1 fruit fly cellular context compared by ENCODE assay signal in genomic region chr2L:8148514-8149085, dm6.
TF ChIP-seq lines count a peak whose summit lies in the region.

No protein-coding gene starts in this region.

TF ChIP-seq in whole organism, embryonic, 481 proteins besides CTCF, POLR2A, EP300 and RAD21 (continued from another document):
- TF ChIP-seq CG8290 (GFP tag; optimal IDR thresholded peaks at IDR 0.05; lab: Kevin White, UChicago) (peak; percentile 6), CG8290 (tag; optimal IDR thresholded peaks at IDR 0.05; lab: Kevin White, UChicago) (peak in 1 of 2 experiments; percentile 47), ci (GFP tag; IDR thresholded peaks at IDR 0.05; lab: Robert Waterston, UW) (peak; percentile 32; the same call in 1 of the 3 replicates), Scr (GFP tag; IDR thresholded peaks at IDR 0.05; lab: Robert Waterston, UW; ENCODE audit: partially characterized antibody) (no peak), lab (GFP tag; optimal IDR thresholded peaks at IDR 0.05; lab: Kevin White, UChicago) (peak; percentile 6), nom (GFP tag; optimal IDR thresholded peaks at IDR 0.05; lab: Kevin White, UChicago) (peak; percentile 64), Drgx (GFP tag; IDR thresholded peaks at IDR 0.05; lab: Robert Waterston, UW) (peak; percentile 23; the same call in 1 of the 2 replicates), sug (tag; optimal IDR thresholded peaks at IDR 0.05; lab: Kevin White, UChicago) (peak; percentile 5), btn (GFP tag; optimal IDR thresholded peaks at IDR 0.05; lab: Kevin White, UChicago) (no peak), CG31365 (tag; optimal IDR thresholded peaks at IDR 0.05; lab: Kevin White, UChicago) (no peak), Pdp1 (GFP tag; optimal IDR thresholded peaks at IDR 0.05; lab: Kevin White, UChicago) (peak in 1 of 2 experiments; percentile 77), chinmo (GFP tag; IDR thresholded peaks at IDR 0.05; lab: Robert Waterston, UW; ENCODE audit: partially characterized antibody) (peak; percentile 84), sd (tag; optimal IDR thresholded peaks at IDR 0.05; lab: Kevin White, UChicago) (peak; percentile 11), CG6175 (GFP tag; IDR thresholded peaks at IDR 0.05; lab: Robert Waterston, UW) (peak; percentile 95), CG11398 (GFP tag; optimal IDR thresholded peaks at IDR 0.05; lab: Kevin White, UChicago) (no peak), CG13287 (GFP tag; IDR thresholded peaks at IDR 0.05; lab: Robert Waterston, UW; ENCODE audit: partially characterized antibody) (0 out of 2 replicates have a peak, but pooled peaks have one; percentile 11), toy (GFP tag; IDR thresholded peaks at IDR 0.05; lab: Robert Waterston, UW) (no peak), vnd (GFP tag; IDR thresholded peaks at IDR 0.05; lab: Robert Waterston, UW; ENCODE audit: partially characterized antibody) (no peak), salm (tag; optimal IDR thresholded peaks at IDR 0.05; lab: Kevin White, UChicago) (no peak), Eip74EF (GFP tag; optimal IDR thresholded peaks at IDR 0.05; lab: Kevin White, UChicago) (peak in 1 of 2 experiments; percentile 12), Blimp-1 (GFP tag; optimal IDR thresholded peaks at IDR 0.05; lab: Kevin White, UChicago) (peak; percentile 92), CG13894 (tag; optimal IDR thresholded peaks at IDR 0.05; lab: Kevin White, UChicago) (peak; percentile 83), CG8924 (tag; optimal IDR thresholded peaks at IDR 0.05; lab: Kevin White, UChicago) (peak; percentile 9), sens (GFP tag; lab: Kevin White, UChicago) (peak; percentile 13), CG4617 (GFP tag; optimal IDR thresholded peaks at IDR 0.05; lab: Kevin White, UChicago; ENCODE audit: borderline replicate concordance) (no peak), B-H2 (GFP tag; optimal IDR thresholded peaks at IDR 0.05; lab: Kevin White, UChicago) (peak; percentile 19), Atf6 (GFP tag; IDR thresholded peaks at IDR 0.05; lab: Robert Waterston, UW) (peak; percentile 13; the same call in 1 of the 2 replicates), CG15073 (GFP tag; optimal IDR thresholded peaks at IDR 0.05; lab: Kevin White, UChicago) (no peak), Asciz (GFP tag; optimal IDR thresholded peaks at IDR 0.05; lab: Kevin White, UChicago) (no peak), NK7.1 (GFP tag; optimal IDR thresholded peaks at IDR 0.05; lab: Kevin White, UChicago) (no peak), CG34376 (GFP tag; optimal IDR thresholded peaks at IDR 0.05; lab: Kevin White, UChicago) (peak; percentile 14), Adf1 (GFP tag; IDR thresholded peaks at IDR 0.05; lab: Robert Waterston, UW) (no peak), insv (GFP tag; optimal IDR thresholded peaks at IDR 0.05; lab: Kevin White, UChicago) (peak in 1 of 2 experiments; percentile 62), sob (GFP tag; IDR thresholded peaks at IDR 0.05; lab: Robert Waterston, UW) (0 out of 2 replicates have a peak, but pooled peaks have one; percentile 9), Hmr (GFP tag; optimal IDR thresholded peaks at IDR 0.05; lab: Kevin White, UChicago) (peak; percentile 4)
